Fruit fly (Drosophila melanogaster) whole organism, embryonic: Measurements from ENCODE around the gene CG33298.
A peak's percentile ranks its signal among the peaks of the same experiment; 100 is the strongest.

Experiments
- BtbVII ChIP-seq: fragments of 200-800 bp; sonication (Bioruptor generic); optimal IDR thresholded peaks from 3 replicates; lab custom pipeline; 2017; ENCODE audit warnings: missing biosample characterization, mild to moderate bottlenecking, missing genetic modification characterization
- CG10147 ChIP-seq: fragments of 200-800 bp; sonication (Bioruptor generic); optimal IDR thresholded peaks from 2 replicates; lab custom pipeline; 2019; ENCODE audit warnings: missing biosample characterization, mild to moderate bottlenecking, missing genetic modification characterization, moderate library complexity
- CG10267 ChIP-seq: fragments of 200-800 bp; sonication (Bioruptor generic); optimal IDR thresholded peaks from 2 replicates; lab custom pipeline; 2018; ENCODE audit warnings: missing biosample characterization, mild to moderate bottlenecking, missing genetic modification characterization, moderate library complexity
- CG12391 ChIP-seq: fragments of 200-800 bp; sonication (Bioruptor generic); optimal IDR thresholded peaks from 3 replicates; lab custom pipeline; 2018; ENCODE audit warnings: missing biosample characterization, mild to moderate bottlenecking, missing genetic modification characterization, moderate library complexity
- CG12744 ChIP-seq: fragments of 200-800 bp; sonication (Bioruptor generic); optimal IDR thresholded peaks from 2 replicates; lab custom pipeline; 2016; ENCODE audit warnings: missing biosample characterization, missing genetic modification characterization
- CG13296 ChIP-seq: fragments of 200-800 bp; sonication (Bioruptor generic); optimal IDR thresholded peaks from 3 replicates; lab custom pipeline; 2018; ENCODE audit warnings: missing biosample characterization, mild to moderate bottlenecking, missing genetic modification characterization
- CG14710 ChIP-seq: fragments of 200-800 bp; sonication (Bioruptor generic); optimal IDR thresholded peaks from 3 replicates; lab custom pipeline; 2019; ENCODE audit warnings: missing biosample characterization, mild to moderate bottlenecking, missing genetic modification characterization, moderate library complexity
- CG14965 ChIP-seq: fragments of 200-800 bp; sonication (Bioruptor generic); optimal IDR thresholded peaks from 2 replicates; lab custom pipeline; 2016; ENCODE audit warnings: missing biosample characterization, missing genetic modification characterization, borderline replicate concordance
- CG1603 ChIP-seq: fragments of 200-800 bp; sonication (Bioruptor generic); optimal IDR thresholded peaks from 2 replicates; lab custom pipeline; 2019; ENCODE audit warnings: missing biosample characterization, mild to moderate bottlenecking, missing genetic modification characterization, moderate library complexity
- CG16863 ChIP-seq: fragments of 200-800 bp; sonication (Bioruptor generic); optimal IDR thresholded peaks from 3 replicates; lab custom pipeline; 2016; ENCODE audit warnings: missing biosample characterization, missing genetic modification characterization
- CG17568 ChIP-seq: fragments of 200-800 bp; sonication (Bioruptor generic); optimal IDR thresholded peaks from 2 replicates; lab custom pipeline; 2018; ENCODE audit warnings: missing biosample characterization, mild to moderate bottlenecking, missing genetic modification characterization, moderate library complexity
- CG30431 ChIP-seq: fragments of 200-800 bp; sonication (Bioruptor generic); optimal IDR thresholded peaks from 2 replicates; lab custom pipeline; 2017; ENCODE audit warnings: missing biosample characterization, missing genetic modification characterization
- CG31441 ChIP-seq: fragments of 200-800 bp; sonication (Bioruptor generic); IDR thresholded peaks from 2 replicates; pipeline ENCODE4 v1.3.6; 2022; ENCODE audit warnings: missing biosample characterization, missing genetic modification characterization
- CG34376 ChIP-seq: fragments of 200-800 bp; sonication (Bioruptor generic); optimal IDR thresholded peaks from 2 replicates; lab custom pipeline; 2018; ENCODE audit warnings: missing biosample characterization, mild to moderate bottlenecking, missing genetic modification characterization
- CG3995 ChIP-seq: fragments of 200-800 bp; sonication (Bioruptor generic); optimal IDR thresholded peaks from 3 replicates; lab custom pipeline; 2016; ENCODE audit warnings: missing biosample characterization, missing genetic modification characterization
- CG4424 ChIP-seq: fragments of 200-800 bp; sonication (Bioruptor generic); optimal IDR thresholded peaks from 3 replicates; lab custom pipeline; 2016; ENCODE audit warnings: missing biosample characterization, missing genetic modification characterization
- CG5180 ChIP-seq: fragments of 200-800 bp; sonication (Bioruptor generic); optimal IDR thresholded peaks from 3 replicates; lab custom pipeline; 2017; ENCODE audit warnings: missing biosample characterization, missing genetic modification characterization, mild to moderate bottlenecking, moderate library complexity, missing genetic modification reagents
- CG8089 ChIP-seq: fragments of 200-800 bp; sonication (Bioruptor generic); optimal IDR thresholded peaks from 3 replicates; lab custom pipeline; 2016; ENCODE audit warnings: missing biosample characterization, missing genetic modification characterization
- CG9876 ChIP-seq: fragments of 200-800 bp; sonication (Bioruptor generic); optimal IDR thresholded peaks from 2 replicates; lab custom pipeline; 2016; ENCODE audit warnings: missing biosample characterization, missing genetic modification characterization
- D19A ChIP-seq: fragments of 200-800 bp; optimal IDR thresholded peaks from 3 replicates; lab custom pipeline; 2019; ENCODE audit warnings: missing biosample characterization, mild to moderate bottlenecking, missing genetic modification characterization, moderate library complexity
- Dbx ChIP-seq: fragments of 200-800 bp; sonication (Bioruptor generic); IDR thresholded peaks from 3 replicates; pipeline ENCODE4 v1.3.6; 2022; ENCODE audit warnings: missing biosample characterization, missing genetic modification characterization
- Fer2 ChIP-seq: fragments of 200-800 bp; sonication (Bioruptor generic); optimal IDR thresholded peaks from 2 replicates; lab custom pipeline; 2018; ENCODE audit warnings: missing biosample characterization, mild to moderate bottlenecking, missing genetic modification characterization, moderate library complexity
- HLH3B ChIP-seq: fragments of 200-800 bp; sonication (Bioruptor generic); IDR thresholded peaks from 2 replicates; pipeline ENCODE4 v1.3.6; 2022; ENCODE audit warnings: missing biosample characterization, missing genetic modification characterization
- Hmr ChIP-seq: fragments of 200-800 bp; sonication (Bioruptor generic); optimal IDR thresholded peaks from 3 replicates; lab custom pipeline; 2017; ENCODE audit warnings: mild to moderate bottlenecking, missing biosample characterization, missing genetic modification reagents, missing genetic modification characterization
- MTF-1 ChIP-seq: fragments of 200-800 bp; sonication (Bioruptor generic); optimal IDR thresholded peaks from 2 replicates; lab custom pipeline; 2018; ENCODE audit warnings: missing biosample characterization, mild to moderate bottlenecking, missing genetic modification characterization, borderline replicate concordance
- Med ChIP-seq: fragments of 200-800 bp; sonication (Bioruptor generic); peaks from one replicate; lab custom pipeline; 2016; ENCODE audit warnings: missing biosample characterization, missing genetic modification characterization, mild to moderate bottlenecking, inconsistent platforms, moderate library complexity
- NFAT ChIP-seq: fragments of 200-800 bp; sonication (Bioruptor generic); IDR thresholded peaks from 2 replicates; pipeline ENCODE4 v1.3.6; 2022; ENCODE audit warnings: missing biosample characterization, missing genetic modification characterization
- Opbp ChIP-seq: fragments of 200-800 bp; sonication (Bioruptor generic); IDR thresholded peaks from 3 replicates; pipeline ENCODE4 v1.3.6; 2022; ENCODE audit warnings: missing biosample characterization, missing genetic modification characterization; ENCODE audit not compliant: partially characterized antibody
- Scr ChIP-seq: fragments of 200-800 bp; sonication (Bioruptor generic); IDR thresholded peaks from 2 replicates; pipeline ENCODE4 v1.3.6; 2022; ENCODE audit warnings: missing biosample characterization, missing genetic modification characterization; ENCODE audit not compliant: partially characterized antibody
- bsh ChIP-seq, 2 experiments: fragments of 200-800 bp; sonication (Bioruptor generic); optimal IDR thresholded peaks; 2 replicates each; lab custom pipeline; 2017 to 2018; ENCODE audit warnings: mild to moderate bottlenecking in 2 of 2, missing biosample characterization in 2 of 2, missing genetic modification characterization in 2 of 2, moderate library complexity in 1 of 2
- cas ChIP-seq: fragments of 200-800 bp; sonication (Bioruptor generic); IDR thresholded peaks from 2 replicates; pipeline ENCODE4 v1.3.6; 2022; ENCODE audit warnings: missing biosample characterization, missing genetic modification characterization
- danr ChIP-seq: fragments of 200-800 bp; sonication (Bioruptor generic); IDR thresholded peaks from 2 replicates; pipeline ENCODE4 v1.3.6; 2022; ENCODE audit warnings: missing biosample characterization, missing genetic modification characterization
- dimm ChIP-seq: fragments of 200-800 bp; sonication (Bioruptor generic); IDR thresholded peaks from 2 replicates; pipeline ENCODE4 v1.3.6; 2022; ENCODE audit warnings: missing biosample characterization, missing genetic modification characterization
- emc ChIP-seq: fragments of 200-800 bp; sonication (Bioruptor generic); optimal IDR thresholded peaks from 2 replicates; lab custom pipeline; 2016; ENCODE audit warnings: missing biosample characterization, missing genetic modification characterization
- en ChIP-seq: fragments of 200-800 bp; sonication (Bioruptor generic); optimal IDR thresholded peaks from 2 replicates; lab custom pipeline; 2016; ENCODE audit warnings: missing biosample characterization, missing genetic modification characterization
- fd102C ChIP-seq: fragments of 200-800 bp; sonication (Bioruptor generic); optimal IDR thresholded peaks from 2 replicates; lab custom pipeline; 2018; ENCODE audit warnings: missing biosample characterization, mild to moderate bottlenecking, missing genetic modification characterization, moderate library complexity
- grn ChIP-seq: fragments of 200-800 bp; sonication (Bioruptor generic); optimal IDR thresholded peaks from 3 replicates; lab custom pipeline; 2017; ENCODE audit warnings: missing biosample characterization, missing genetic modification characterization
- gsb ChIP-seq: fragments of 200-800 bp; sonication (Bioruptor generic); IDR thresholded peaks from 2 replicates; pipeline ENCODE4 v1.3.6; 2022; ENCODE audit warnings: missing biosample characterization, missing genetic modification characterization
- lbe ChIP-seq: fragments of 200-800 bp; sonication (Bioruptor generic); optimal IDR thresholded peaks from 2 replicates; lab custom pipeline; 2016; ENCODE audit warnings: missing biosample characterization, mild to moderate bottlenecking, missing genetic modification characterization
- lilli ChIP-seq: fragments of 200-800 bp; sonication (Bioruptor generic); optimal IDR thresholded peaks from 3 replicates; lab custom pipeline; 2016; ENCODE audit warnings: missing biosample characterization, missing genetic modification characterization
- lov ChIP-seq, 2 experiments: fragments of 200-800 bp in 1 of 2; fragments of >200 bp in 1 of 2; sonication (Bioruptor generic) in 1 of 2; IDR thresholded peaks in 1 of 2; optimal IDR thresholded peaks in 1 of 2; 2 replicates in 1 of 2; 3 replicates in 1 of 2; pipeline versions ENCODE4 v1.3.6 to Lab custom; 2017 to 2022; ENCODE audit warnings: missing biosample characterization in 1 of 2, missing genetic modification characterization in 1 of 2
- mld ChIP-seq: fragments of 200-800 bp; sonication (Bioruptor generic); IDR thresholded peaks from 3 replicates; pipeline ENCODE4 v1.3.6; 2022; ENCODE audit warnings: missing biosample characterization, missing genetic modification characterization; ENCODE audit not compliant: partially characterized antibody
- nom ChIP-seq: fragments of 200-800 bp; sonication (Bioruptor generic); optimal IDR thresholded peaks from 2 replicates; lab custom pipeline; 2017; ENCODE audit warnings: missing biosample characterization, missing genetic modification characterization, mild to moderate bottlenecking, moderate library complexity, missing genetic modification reagents
- scrt ChIP-seq: fragments of 200-800 bp; sonication (Bioruptor generic); optimal IDR thresholded peaks from 2 replicates; lab custom pipeline; 2018; ENCODE audit warnings: missing biosample characterization, mild to moderate bottlenecking, missing genetic modification characterization, moderate library complexity
- seq ChIP-seq: fragments of 200-800 bp; sonication (Bioruptor generic); IDR thresholded peaks from 2 replicates; pipeline ENCODE4 v1.3.6; 2022; ENCODE audit warnings: missing biosample characterization, missing genetic modification characterization
- stwl ChIP-seq: fragments of 200-800 bp; sonication (Bioruptor generic); optimal IDR thresholded peaks from 3 replicates; lab custom pipeline; 2018; ENCODE audit warnings: missing biosample characterization, mild to moderate bottlenecking, missing genetic modification characterization, moderate library complexity
- twi ChIP-seq: fragments of 200-800 bp; optimal IDR thresholded peaks from 2 replicates; lab custom pipeline; 2019; ENCODE audit warnings: missing biosample characterization, mild to moderate bottlenecking, missing genetic modification characterization, moderate library complexity
- yki ChIP-seq: fragments of >200 bp; optimal IDR thresholded peaks from 3 replicates; lab custom pipeline; 2018
- zf30C ChIP-seq: fragments of 200-800 bp; sonication (Bioruptor generic); optimal IDR thresholded peaks from 3 replicates; lab custom pipeline; 2018; ENCODE audit warnings: missing biosample characterization, mild to moderate bottlenecking, missing genetic modification characterization

The CG33298 gene

DNA sequence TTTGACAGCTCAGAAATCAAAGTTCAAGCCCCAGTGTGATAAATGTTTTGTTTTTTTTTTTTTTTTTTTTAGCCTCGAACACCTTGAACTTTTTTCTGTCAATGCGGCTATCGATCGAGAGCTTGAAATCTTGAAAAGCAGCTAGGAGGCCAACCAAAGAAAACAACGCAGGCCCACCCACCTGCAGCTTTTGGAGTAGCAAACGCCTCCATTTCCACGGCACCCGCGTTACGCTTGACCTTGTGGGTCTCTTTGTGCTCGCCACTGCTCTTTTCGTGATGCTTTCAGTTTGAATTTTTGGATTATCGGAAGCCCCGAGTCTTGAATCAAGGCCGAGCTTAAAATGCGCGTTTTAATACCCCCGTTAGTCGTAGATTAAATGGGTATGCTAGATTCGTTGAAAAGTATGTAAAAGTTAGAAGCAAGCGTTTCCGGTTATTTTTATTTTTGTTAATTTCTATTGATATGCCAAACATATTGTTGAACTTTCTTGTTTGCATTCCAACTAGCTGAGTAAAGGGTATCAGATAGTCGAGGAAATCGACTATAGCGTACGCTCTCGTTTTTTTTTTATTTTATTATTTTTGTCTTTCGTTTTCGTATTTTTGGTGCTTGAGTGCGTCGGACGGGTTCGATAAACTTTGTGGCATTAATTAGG, 7.6 kb downstream of the CG33298 start (continued):
- TF ChIP-seq CG5180 (GFP tag; lab: Kevin White, UChicago) (no peak), Opbp (no peak), BtbVII (GFP tag; lab: Kevin White, UChicago) (peak; percentile 49), en (no peak), HLH3B (GFP tag; lab: Robert Waterston, UW) (peak; percentile 89), seq (GFP tag; lab: Robert Waterston, UW) (peak; percentile 83), mld (GFP tag; lab: Robert Waterston, UW) (no peak), Dbx (peak; percentile 64), dimm (GFP tag; lab: Robert Waterston, UW) (peak; percentile 72), CG16863 (peak; percentile 44), CG31441 (peak; percentile 67), CG3995 (GFP tag; lab: Kevin White, UChicago) (no peak), lbe (GFP tag; lab: Kevin White, UChicago) (no peak), zf30C (no peak), nom (GFP tag; lab: Kevin White, UChicago) (no peak), bsh (GFP tag; optimal IDR thresholded peaks at IDR 0.05; lab: Kevin White, UChicago) (peak in 1 of 2 experiments; percentile 78), CG13296 (GFP tag; lab: Kevin White, UChicago) (peak; percentile 64), stwl (no peak), lilli (GFP tag; lab: Kevin White, UChicago) (peak; percentile 59), emc (no peak), scrt (GFP tag; lab: Kevin White, UChicago) (peak; percentile 26), danr (GFP tag; lab: Robert Waterston, UW) (peak; percentile 55; the same call in 1 of the 2 replicates), NFAT (GFP tag; lab: Robert Waterston, UW) (no peak), CG17568 (peak; percentile 67), lov (optimal IDR thresholded peaks at IDR 0.05; lab: Kevin White, UChicago) (no peak), lov (GFP tag; IDR thresholded peaks at IDR 0.05; lab: Robert Waterston, UW) (0 out of 3 replicates have a peak, but pooled peaks have one; percentile 55), Hmr (GFP tag; lab: Kevin White, UChicago) (peak; percentile 79), CG9876 (GFP tag; lab: Kevin White, UChicago) (no peak), fd102C (GFP tag; lab: Kevin White, UChicago) (no peak), CG34376 (GFP tag; lab: Kevin White, UChicago) (no peak), grn (no peak), Scr (GFP tag; lab: Robert Waterston, UW) (no peak), CG4424 (GFP tag; lab: Kevin White, UChicago) (peak; percentile 47), CG10147 (GFP tag; lab: Kevin White, UChicago) (no peak), twi (no peak), MTF-1 (GFP tag; lab: Kevin White, UChicago) (no peak), gsb (peak; percentile 41; the same call in 1 of the 2 replicates), CG8089 (GFP tag; lab: Kevin White, UChicago) (no peak), CG10267 (tag; lab: Kevin White, UChicago) (peak; percentile 26), CG14710 (tag; lab: Kevin White, UChicago) (no peak), CG12744 (no peak), CG30431 (GFP tag; lab: Kevin White, UChicago) (peak; percentile 19), D19A (tag; lab: Kevin White, UChicago) (peak; percentile 64), CG12391 (tag; lab: Kevin White, UChicago) (peak; percentile 79), Med (GFP tag; lab: Kevin White, UChicago) (peak; percentile 70), yki (lab: Kevin White, UChicago) (no peak), cas (GFP tag; lab: Robert Waterston, UW) (peak; percentile 53; the same call in 1 of the 2 replicates), CG14965 (GFP tag; lab: Kevin White, UChicago) (no peak), Fer2 (no peak), CG1603 (tag; lab: Kevin White, UChicago) (no peak)
